Fruit fly (Drosophila melanogaster): ENCODE measurements around the gene Acbp5.
A peak's percentile ranks its signal among the peaks of the same experiment; 100 is the strongest.

Acbp5 gene

dm6 chr3L:8751262-8751661, 37.1 kb downstream of the Acbp5 start (continued):
- TF ChIP-seq CG1832 (GFP tag; optimal IDR thresholded peaks at IDR 0.05), result no peak
- TF ChIP-seq CG10321 (GFP tag; IDR thresholded peaks at IDR 0.05), result no peak
- no peak for TF ChIP-seq cwo (GFP tag; optimal IDR thresholded peaks at IDR 0.05)
- peak; percentile 3 for TF ChIP-seq CG10462 (GFP tag; optimal IDR thresholded peaks at IDR 0.05)
- no peak for TF ChIP-seq CG4854 (GFP tag; optimal IDR thresholded peaks at IDR 0.05)
- TF ChIP-seq CG15696 (tag; optimal IDR thresholded peaks at IDR 0.05), result no peak
- peak; percentile 71 for TF ChIP-seq Blimp-1 (GFP tag; optimal IDR thresholded peaks at IDR 0.05)
- TF ChIP-seq CG17568 (GFP tag; optimal IDR thresholded peaks at IDR 0.05), result no peak
- no peak for TF ChIP-seq yki (optimal IDR thresholded peaks at IDR 0.05)
- no peak for TF ChIP-seq ro (GFP tag; IDR thresholded peaks at IDR 0.05)
- peak; percentile 67; the same call in 2 of the 3 replicates for TF ChIP-seq zfh1 (GFP tag; IDR thresholded peaks at IDR 0.05)
- TF ChIP-seq exex (tag; optimal IDR thresholded peaks at IDR 0.05), result no peak
- peak; percentile 4 for TF ChIP-seq CG8281 (tag; optimal IDR thresholded peaks at IDR 0.05)
- peak; percentile 27 for TF ChIP-seq cato (GFP tag; optimal IDR thresholded peaks at IDR 0.05; ENCODE audit: borderline replicate concordance)
- TF ChIP-seq CG7745 (tag; optimal IDR thresholded peaks at IDR 0.05), result no peak
- no peak for TF ChIP-seq schlank (tag; optimal IDR thresholded peaks at IDR 0.05)
- no peak for TF ChIP-seq CG11696 (GFP tag; IDR thresholded peaks at IDR 0.05)
- TF ChIP-seq shn (GFP tag; optimal IDR thresholded peaks at IDR 0.05), result no peak
- no peak for TF ChIP-seq NC2α (GFP tag; optimal IDR thresholded peaks at IDR 0.05)
- peak; percentile 52; the same call in 1 of the 2 replicates for TF ChIP-seq ap (GFP tag; IDR thresholded peaks at IDR 0.05)
- no peak for TF ChIP-seq CG11398 (GFP tag; optimal IDR thresholded peaks at IDR 0.05)
- no peak for TF ChIP-seq CG2199 (GFP tag; IDR thresholded peaks at IDR 0.05)
- peak; percentile 74; the same call in 2 of the 3 replicates for TF ChIP-seq otp (GFP tag; IDR thresholded peaks at IDR 0.05)
- TF ChIP-seq CG1233 (GFP tag; optimal IDR thresholded peaks at IDR 0.05), result no peak
- TF ChIP-seq Oli (tag; optimal IDR thresholded peaks at IDR 0.05), result peak; percentile 69
- peak; percentile 42 for TF ChIP-seq nau (GFP tag; optimal IDR thresholded peaks at IDR 0.05)
- TF ChIP-seq NFAT (GFP tag; IDR thresholded peaks at IDR 0.05), result no peak
- TF ChIP-seq stwl (tag; optimal IDR thresholded peaks at IDR 0.05), result no peak
- TF ChIP-seq CG18599 (GFP tag; optimal IDR thresholded peaks at IDR 0.05), result peak; percentile 34
- no peak for TF ChIP-seq en (GFP tag; optimal IDR thresholded peaks at IDR 0.05)
- TF ChIP-seq CG6791 (GFP tag; IDR thresholded peaks at IDR 0.05; ENCODE audit: partially characterized antibody), result no peak
- TF ChIP-seq cg (GFP tag; optimal IDR thresholded peaks at IDR 0.05), result no peak
- TF ChIP-seq CG6689 (GFP tag; IDR thresholded peaks at IDR 0.05), result peak; percentile 67
- TF ChIP-seq CG8089 (GFP tag; optimal IDR thresholded peaks at IDR 0.05), result no peak
- TF ChIP-seq CG7928 (GFP tag; optimal IDR thresholded peaks at IDR 0.05), result no peak
- TF ChIP-seq CG11247 (GFP tag; IDR thresholded peaks at IDR 0.05), result no peak
- no peak for TF ChIP-seq disco-r (GFP tag; optimal IDR thresholded peaks at IDR 0.05)
- TF ChIP-seq hbn (GFP tag; IDR thresholded peaks at IDR 0.05; ENCODE audit: partially characterized antibody), result no peak
- no peak for TF ChIP-seq CG12219 (GFP tag; optimal IDR thresholded peaks at IDR 0.05)
- TF ChIP-seq insv (GFP tag; optimal IDR thresholded peaks at IDR 0.05), result no peak
- TF ChIP-seq CHES-1-like (GFP tag; optimal IDR thresholded peaks at IDR 0.05), result no peak
- TF ChIP-seq CG11085 (GFP tag; IDR thresholded peaks at IDR 0.05), result no peak
- TF ChIP-seq CG3281 (GFP tag; optimal IDR thresholded peaks at IDR 0.05), result no peak
- TF ChIP-seq HLH54F (GFP tag; optimal IDR thresholded peaks at IDR 0.05), result no peak
- peak; percentile 62 for TF ChIP-seq CG31441 (GFP tag; IDR thresholded peaks at IDR 0.05)
- peak; percentile 21 for TF ChIP-seq CG14710 (tag; optimal IDR thresholded peaks at IDR 0.05)
- TF ChIP-seq peb (GFP tag; IDR thresholded peaks at IDR 0.05), result peak; percentile 56
- TF ChIP-seq Mad (GFP tag; optimal IDR thresholded peaks at IDR 0.05), result peak; percentile 2
- no peak for TF ChIP-seq CrebB (tag; optimal IDR thresholded peaks at IDR 0.05)
- TF ChIP-seq CG12071 (GFP tag; optimal IDR thresholded peaks at IDR 0.05), result peak; percentile 53
- no peak for TF ChIP-seq mirr (GFP tag; optimal IDR thresholded peaks at IDR 0.05)

Data from whole organism, embryonic.